Fruit fly (Drosophila melanogaster) whole organism, prepupa: ENCODE measurements around the gene Pgant6.

Experiments
- Blimp-1 ChIP-seq: fragments of 200-800 bp; sonication (Bioruptor generic); optimal IDR thresholded peaks from 3 replicates; lab custom pipeline; 2017; ENCODE audit warnings: missing biosample characterization, missing genetic modification characterization, mild to moderate bottlenecking, moderate library complexity, missing genetic modification reagents
- CG6792 ChIP-seq: fragments of 200-800 bp; sonication (Bioruptor generic); optimal IDR thresholded peaks from 3 replicates; lab custom pipeline; 2016; ENCODE audit warnings: missing biosample characterization, missing genetic modification characterization
- CG8319 ChIP-seq: fragments of 200-800 bp; sonication (Bioruptor generic); optimal IDR thresholded peaks from 3 replicates; lab custom pipeline; 2016; ENCODE audit warnings: missing biosample characterization, missing genetic modification characterization
- Eip78C ChIP-seq: fragments of 200-800 bp; sonication (Bioruptor generic); peaks from one replicate; lab custom pipeline; 2016; ENCODE audit warnings: missing biosample characterization, missing genetic modification characterization
- Smox ChIP-seq: fragments of 200-800 bp; sonication (Bioruptor generic); optimal IDR thresholded peaks from 3 replicates; lab custom pipeline; 2016; ENCODE audit warnings: missing biosample characterization, missing genetic modification characterization
- cyc ChIP-seq: fragments of 200-800 bp; sonication (Bioruptor generic); optimal IDR thresholded peaks from 3 replicates; lab custom pipeline; 2016; ENCODE audit warnings: missing biosample characterization, missing genetic modification characterization
- dsx ChIP-seq: fragments of 200-800 bp; optimal IDR thresholded peaks from 3 replicates; lab custom pipeline; 2019; ENCODE audit warnings: missing biosample characterization, mild to moderate bottlenecking, missing genetic modification characterization, moderate library complexity; ENCODE audit not compliant: poor library complexity, severe bottlenecking
- topi ChIP-seq: fragments of 200-800 bp; sonication (Bioruptor generic); optimal IDR thresholded peaks from 3 replicates; lab custom pipeline; 2016; ENCODE audit warnings: missing biosample characterization, missing genetic modification characterization

The Pgant6 gene

DNA sequence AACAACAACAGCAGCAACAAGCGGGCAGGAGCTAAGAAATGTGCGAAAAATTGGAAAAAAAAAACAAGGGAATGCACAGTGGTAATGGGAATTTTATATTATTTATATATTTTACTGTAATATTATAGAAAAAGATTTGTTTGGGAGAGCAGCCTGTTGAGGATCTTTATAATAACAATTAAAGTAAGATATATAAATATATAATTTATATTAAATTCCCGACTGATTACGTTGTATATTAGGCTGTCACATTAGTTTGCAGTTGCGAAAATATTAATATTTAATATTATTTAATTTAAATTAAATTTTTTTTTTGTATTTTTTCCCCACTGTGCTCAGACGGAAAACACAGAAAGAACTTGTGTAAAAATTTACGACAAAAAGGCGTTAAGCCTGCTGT is 52.9 kb downstream of the Pgant6 start (continued):
- TF ChIP-seq dsx (GFP tag; lab: Kevin White, UChicago) (peak; percentile 90), CG8319 (peak; percentile 74), topi (GFP tag; lab: Kevin White, UChicago) (peak; percentile 46), Blimp-1 (GFP tag; lab: Kevin White, UChicago) (peak; percentile 17), Eip78C (GFP tag; lab: Kevin White, UChicago) (peak; percentile 71), Smox (GFP tag; lab: Kevin White, UChicago) (peak; percentile 62), cyc (GFP tag; lab: Kevin White, UChicago) (peak; percentile 3), CG6792 (peak; percentile 79)
